Fruit fly (Drosophila melanogaster): Measurements from ENCODE around the gene eIF4H2.

DNA sequence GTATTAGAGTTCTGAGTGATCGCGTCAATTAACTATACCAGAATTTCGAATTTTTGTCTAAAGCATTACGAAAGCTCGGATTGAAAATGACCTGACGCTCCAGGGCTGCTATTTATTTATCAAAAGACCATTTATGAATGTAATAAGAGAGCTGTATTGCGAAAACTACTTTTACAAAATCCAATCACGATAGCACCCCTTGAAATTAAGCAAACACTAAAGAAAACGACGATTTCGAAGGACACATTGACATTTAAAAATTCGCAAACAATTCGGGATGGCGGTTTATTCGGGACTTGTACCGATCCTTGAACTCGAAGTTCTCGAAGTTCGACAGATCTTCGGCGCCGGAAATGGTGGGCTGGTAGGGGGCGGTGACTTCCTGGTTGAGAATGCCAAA lies 30.5 kb upstream of the eIF4H2 start, which contains the start of gene CG12069:
- no peak for TF ChIP-seq Vsx2 (GFP tag; optimal IDR thresholded peaks at IDR 0.05; ENCODE audit: partially characterized antibody)
- no peak for TF ChIP-seq Hr78 (GFP tag; optimal IDR thresholded peaks at IDR 0.05)
- TF ChIP-seq br (GFP tag; optimal IDR thresholded peaks at IDR 0.05), result no peak
- no peak for TF ChIP-seq GATAd (GFP tag; optimal IDR thresholded peaks at IDR 0.05)
- no peak for TF ChIP-seq woc (GFP tag; optimal IDR thresholded peaks at IDR 0.05)
- TF ChIP-seq rgr (GFP tag; optimal IDR thresholded peaks at IDR 0.05), result no peak
- TF ChIP-seq jim (GFP tag; optimal IDR thresholded peaks at IDR 0.05), result no peak
- no peak for TF ChIP-seq Hnf4 (GFP tag; optimal IDR thresholded peaks at IDR 0.05)

Data from whole organism, wandering third instar larva.